Worm (Caenorhabditis elegans): ENCODE data around the gene sdz-37.
"Not testable (repeated sequence)": the region's sequence is repeated elsewhere in the genome, so short reads cannot be mapped to it uniquely, and the experiment has no call there.

Gene sdz-37

ce11 chrII:10482899-10483298 is 18.2 kb downstream of the sdz-37 start:
- TF ChIP-seq tab-1 (GFP tag; IDR thresholded peaks at IDR 0.05) (no peak), ztf-23 (GFP tag; IDR thresholded peaks at IDR 0.05) (no peak), flt-1 (GFP tag; IDR thresholded peaks at IDR 0.05) (no peak), T22C8.4 (GFP tag; IDR thresholded peaks at IDR 0.05) (no peak), ztf-29 (GFP tag; IDR thresholded peaks at IDR 0.05) (no peak), klf-2 (GFP tag; conservative IDR thresholded peaks at IDR 0.05) (no peak), med-1 (GFP tag; optimal IDR thresholded peaks at IDR 0.05; ENCODE audit: insufficient read depth) (no peak), ref-1 (GFP tag; conservative IDR thresholded peaks at IDR 0.05) (no peak), cog-1 (tag; optimal IDR thresholded peaks at IDR 0.05) (no peak)

- TF ChIP-seq med-1 (GFP tag; optimal IDR thresholded peaks at IDR 0.05; ENCODE audit: insufficient read depth), result no peak
- TF ChIP-seq tab-1 (GFP tag; IDR thresholded peaks at IDR 0.05), result no peak
Observed at ce11 chrII:10483860-10484259, 19.2 kb downstream of the sdz-37 start.

- TF ChIP-seq cog-1 (tag; optimal IDR thresholded peaks at IDR 0.05) (no peak), T22C8.4 (GFP tag; IDR thresholded peaks at IDR 0.05) (no peak), klf-2 (GFP tag; conservative IDR thresholded peaks at IDR 0.05) (no peak), ref-1 (GFP tag; conservative IDR thresholded peaks at IDR 0.05) (no peak), ztf-29 (GFP tag; IDR thresholded peaks at IDR 0.05) (no peak), flt-1 (GFP tag; IDR thresholded peaks at IDR 0.05) (no peak), ztf-23 (GFP tag; IDR thresholded peaks at IDR 0.05) (no peak), med-1 (GFP tag; optimal IDR thresholded peaks at IDR 0.05; ENCODE audit: insufficient read depth) (no peak), tab-1 (GFP tag; IDR thresholded peaks at IDR 0.05) (no peak)
Observed at ce11 chrII:10485640-10486039, 21.0 kb downstream of the sdz-37 start.

- TF ChIP-seq cog-1 (tag; optimal IDR thresholded peaks at IDR 0.05) (no peak), ref-1 (GFP tag; conservative IDR thresholded peaks at IDR 0.05) (no peak), flt-1 (GFP tag; IDR thresholded peaks at IDR 0.05) (no peak), med-1 (GFP tag; optimal IDR thresholded peaks at IDR 0.05; ENCODE audit: insufficient read depth) (no peak), T22C8.4 (GFP tag; IDR thresholded peaks at IDR 0.05) (no peak), klf-2 (GFP tag; conservative IDR thresholded peaks at IDR 0.05) (no peak), tab-1 (GFP tag; IDR thresholded peaks at IDR 0.05) (no peak), ztf-23 (GFP tag; IDR thresholded peaks at IDR 0.05) (no peak), ztf-29 (GFP tag; IDR thresholded peaks at IDR 0.05) (no peak)
Observed at ce11 chrII:10486738-10487137, 22.1 kb downstream of the sdz-37 start, which contains the start of gene ZK666.15. Gene ZK666.15, plus strand, starts transcription at chrII:10487038.

- TF ChIP-seq ref-1 (GFP tag; conservative IDR thresholded peaks at IDR 0.05), result no peak
- TF ChIP-seq tab-1 (GFP tag; IDR thresholded peaks at IDR 0.05), result no peak
- no peak for TF ChIP-seq T22C8.4 (GFP tag; IDR thresholded peaks at IDR 0.05)
- no peak for TF ChIP-seq flt-1 (GFP tag; IDR thresholded peaks at IDR 0.05)
- TF ChIP-seq med-1 (GFP tag; optimal IDR thresholded peaks at IDR 0.05; ENCODE audit: insufficient read depth), result no peak
- no peak for TF ChIP-seq ztf-29 (GFP tag; IDR thresholded peaks at IDR 0.05)
- no peak for TF ChIP-seq cog-1 (tag; optimal IDR thresholded peaks at IDR 0.05)
- TF ChIP-seq ztf-23 (GFP tag; IDR thresholded peaks at IDR 0.05), result no peak
- TF ChIP-seq klf-2 (GFP tag; conservative IDR thresholded peaks at IDR 0.05), result no peak
Observed at ce11 chrII:10490329-10490728, 25.7 kb downstream of the sdz-37 start, which contains the start of gene clec-61. Gene clec-61, minus strand, starts transcription at chrII:10490537.

- TF ChIP-seq T22C8.4 (GFP tag; IDR thresholded peaks at IDR 0.05); ztf-29 (GFP tag; IDR thresholded peaks at IDR 0.05); klf-2 (GFP tag; conservative IDR thresholded peaks at IDR 0.05): not testable (repeated sequence)
Observed at ce11 chrII:10493034-10493433, 28.4 kb downstream of the sdz-37 start, which contains the start of gene ZK666.8. Gene ZK666.8, minus strand, starts transcription at chrII:10493134.

ce11 chrII:10494467-10494866 is 29.8 kb downstream of the sdz-37 start, which contains the start of gene ZK666.14:
Gene ZK666.14, plus strand, starts transcription at chrII:10494767.
- TF ChIP-seq ref-1 (GFP tag; conservative IDR thresholded peaks at IDR 0.05) (no peak), med-1 (GFP tag; optimal IDR thresholded peaks at IDR 0.05; ENCODE audit: insufficient read depth) (no peak), ztf-29 (GFP tag; IDR thresholded peaks at IDR 0.05) (no peak), ztf-23 (GFP tag; IDR thresholded peaks at IDR 0.05) (no peak), klf-2 (GFP tag; conservative IDR thresholded peaks at IDR 0.05) (no peak), tab-1 (GFP tag; IDR thresholded peaks at IDR 0.05) (no peak), T22C8.4 (GFP tag; IDR thresholded peaks at IDR 0.05) (no peak), flt-1 (GFP tag; IDR thresholded peaks at IDR 0.05) (no peak)

- no peak for TF ChIP-seq klf-2 (GFP tag; conservative IDR thresholded peaks at IDR 0.05)
- no peak for TF ChIP-seq ztf-23 (GFP tag; IDR thresholded peaks at IDR 0.05)
- TF ChIP-seq ref-1 (GFP tag; conservative IDR thresholded peaks at IDR 0.05), result no peak
- TF ChIP-seq flt-1 (GFP tag; IDR thresholded peaks at IDR 0.05), result no peak
- no peak for TF ChIP-seq tab-1 (GFP tag; IDR thresholded peaks at IDR 0.05)
- TF ChIP-seq med-1 (GFP tag; optimal IDR thresholded peaks at IDR 0.05; ENCODE audit: insufficient read depth), result no peak
- TF ChIP-seq T22C8.4 (GFP tag; IDR thresholded peaks at IDR 0.05), result no peak
Observed at ce11 chrII:10495912-10496311, 31.2 kb downstream of the sdz-37 start, which contains the start of gene ZK666.12. Gene ZK666.12, plus strand, starts transcription at chrII:10496212.

- TF ChIP-seq ztf-29 (GFP tag; IDR thresholded peaks at IDR 0.05) (no peak), T22C8.4 (GFP tag; IDR thresholded peaks at IDR 0.05) (no peak), ref-1 (GFP tag; conservative IDR thresholded peaks at IDR 0.05) (no peak), ztf-23 (GFP tag; IDR thresholded peaks at IDR 0.05) (no peak), med-1 (GFP tag; optimal IDR thresholded peaks at IDR 0.05; ENCODE audit: insufficient read depth) (no peak), cog-1 (tag; optimal IDR thresholded peaks at IDR 0.05) (no peak), flt-1 (GFP tag; IDR thresholded peaks at IDR 0.05) (no peak), klf-2 (GFP tag; conservative IDR thresholded peaks at IDR 0.05) (no peak), tab-1 (GFP tag; IDR thresholded peaks at IDR 0.05) (no peak)
Observed at ce11 chrII:10500674-10501073, 36.0 kb downstream of the sdz-37 start.

ce11 chrII:10501578-10501977 is 36.9 kb downstream of the sdz-37 start:
- no peak for TF ChIP-seq flt-1 (GFP tag; IDR thresholded peaks at IDR 0.05)
- TF ChIP-seq ztf-29 (GFP tag; IDR thresholded peaks at IDR 0.05), result no peak
- TF ChIP-seq med-1 (GFP tag; optimal IDR thresholded peaks at IDR 0.05; ENCODE audit: insufficient read depth), result no peak
- no peak for TF ChIP-seq cog-1 (tag; optimal IDR thresholded peaks at IDR 0.05)
- TF ChIP-seq ref-1 (GFP tag; conservative IDR thresholded peaks at IDR 0.05), result no peak
- TF ChIP-seq tab-1 (GFP tag; IDR thresholded peaks at IDR 0.05), result no peak
- TF ChIP-seq klf-2 (GFP tag; conservative IDR thresholded peaks at IDR 0.05), result no peak
- TF ChIP-seq ztf-23 (GFP tag; IDR thresholded peaks at IDR 0.05), result no peak
- no peak for TF ChIP-seq T22C8.4 (GFP tag; IDR thresholded peaks at IDR 0.05)

Measured in whole organism, midembryonic.